Fruit fly (Drosophila melanogaster) S2 (cell line): ENCODE data around the gene CG7294.

Experiments
- CG8478 ChIP-seq: fragments of >200 bp; optimal IDR thresholded peaks from 2 replicates; lab custom pipeline; 2018
- CTCF ChIP-seq, 2 experiments: fragments of >200 bp; optimal IDR thresholded peaks; 2 replicates each; lab custom pipeline; 2018

dm6 chr2L:10697992-10698391 is 8.9 kb upstream of the CG7294 start, which contains the start of gene CG7300:
- no peak for TF ChIP-seq CG8478 (lab: Kevin White, UChicago)
- no peak for TF ChIP-seq CTCF (optimal IDR thresholded peaks at IDR 0.05; lab: Kevin White, UChicago)
